Worm (Caenorhabditis elegans): ENCODE measurements around the gene egl-44.

- TF ChIP-seq ceh-36 (tag; optimal IDR thresholded peaks at IDR 0.05): no peak
- TF ChIP-seq flt-1 (GFP tag; IDR thresholded peaks at IDR 0.05): no peak
- no peak for TF ChIP-seq ama-1 (optimal IDR thresholded peaks at IDR 0.05)
- TF ChIP-seq tbx-37 (GFP tag; conservative IDR thresholded peaks at IDR 0.05): no peak
These were observed 11.6 kb upstream of the egl-44 start, which contains the start of gene frh-1 for ce11 chrII:5917010-5917472.
